Worm (Caenorhabditis elegans) whole organism, late embryonic: ENCODE measurements around the gene W08A12.2.

Experiments
- nhr-11 ChIP-seq: fragments of 150-350 bp; optimal IDR thresholded peaks from 2 replicates; lab custom pipeline; 2014; ENCODE audit warnings: missing biosample characterization, missing genetic modification characterization
- pat-9 ChIP-seq: fragments of 200-800 bp; sonication (Bioruptor generic); optimal IDR thresholded peaks from 2 replicates; lab custom pipeline; 2018; ENCODE audit warnings: mild to moderate bottlenecking, missing genetic modification characterization, moderate library complexity, missing compliant biosample characterization

DNA sequence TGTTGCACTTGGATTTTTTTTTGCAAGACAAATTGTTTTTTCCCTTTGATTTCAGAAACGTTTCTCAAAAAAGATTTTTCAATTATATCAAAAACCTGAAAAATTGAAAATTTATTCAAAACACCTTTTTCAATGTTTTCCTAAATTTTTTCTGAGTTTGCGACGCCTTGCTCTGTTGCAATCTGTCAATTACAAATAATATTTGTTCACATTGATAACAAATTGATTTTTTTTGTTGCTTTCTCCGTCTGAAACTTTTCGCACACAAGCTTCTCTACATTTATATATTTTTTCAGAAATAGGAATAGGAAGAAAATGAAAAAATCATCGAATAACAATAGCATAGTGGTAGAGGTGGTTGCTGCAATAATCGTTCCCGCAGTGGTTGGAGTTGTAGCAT is 17.2 kb downstream of the W08A12.2 start, which contains the start of gene Y39H10B.2:
- TF ChIP-seq nhr-11 (tag; lab: Kevin White, UChicago) = no peak
- no peak for TF ChIP-seq pat-9
